Fruit fly (Drosophila melanogaster): ENCODE results near the gene CG15530.

CG15530 gene

DNA sequence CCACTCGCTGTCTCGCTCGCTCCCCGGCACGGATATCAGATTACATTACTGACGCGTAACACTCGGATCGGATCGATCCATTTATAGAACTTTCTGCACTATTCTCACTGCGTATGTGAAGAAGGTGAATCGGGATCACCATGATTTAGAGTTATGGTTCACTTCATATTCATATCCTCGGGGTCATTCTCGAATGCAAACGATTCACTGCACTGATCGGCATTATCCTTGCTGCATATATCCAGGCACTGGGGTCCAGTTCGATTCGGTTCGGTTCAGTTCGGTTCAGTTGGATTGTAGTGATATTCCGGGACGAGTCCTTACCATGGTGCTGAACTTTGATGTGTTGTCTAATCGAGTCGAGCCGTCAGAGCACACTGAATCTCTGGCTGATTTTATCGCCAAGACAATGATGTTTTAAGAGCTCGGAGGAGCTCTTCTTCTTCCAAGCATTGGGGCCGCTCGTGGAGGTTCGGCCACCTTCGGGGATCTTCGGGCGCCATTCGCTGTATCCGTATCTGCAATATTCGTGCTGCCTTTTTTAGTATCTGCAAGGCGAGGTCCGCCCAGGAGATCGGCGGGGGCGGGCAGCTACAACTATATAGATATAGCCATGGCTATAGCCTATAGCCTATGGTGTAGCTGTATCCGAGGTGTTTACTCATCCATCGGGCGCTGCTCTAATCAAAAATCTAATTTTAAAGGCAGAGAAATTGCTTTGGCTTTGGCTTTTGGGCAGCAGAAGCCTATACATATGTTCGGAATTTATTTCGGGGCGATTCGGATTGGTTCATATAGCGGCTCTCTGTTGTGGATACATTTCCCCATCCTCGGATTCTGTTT is 3.3 kb upstream of the CG15530 start, which contains the start of gene Mlc2:
Gene Mlc2 (minus strand): TSS at position 392 of the 843 bp plus-strand sequence.
- TF ChIP-seq CG8478 (optimal IDR thresholded peaks at IDR 0.05) (no peak), CTCF (optimal IDR thresholded peaks at IDR 0.05) (no peak)

DNA sequence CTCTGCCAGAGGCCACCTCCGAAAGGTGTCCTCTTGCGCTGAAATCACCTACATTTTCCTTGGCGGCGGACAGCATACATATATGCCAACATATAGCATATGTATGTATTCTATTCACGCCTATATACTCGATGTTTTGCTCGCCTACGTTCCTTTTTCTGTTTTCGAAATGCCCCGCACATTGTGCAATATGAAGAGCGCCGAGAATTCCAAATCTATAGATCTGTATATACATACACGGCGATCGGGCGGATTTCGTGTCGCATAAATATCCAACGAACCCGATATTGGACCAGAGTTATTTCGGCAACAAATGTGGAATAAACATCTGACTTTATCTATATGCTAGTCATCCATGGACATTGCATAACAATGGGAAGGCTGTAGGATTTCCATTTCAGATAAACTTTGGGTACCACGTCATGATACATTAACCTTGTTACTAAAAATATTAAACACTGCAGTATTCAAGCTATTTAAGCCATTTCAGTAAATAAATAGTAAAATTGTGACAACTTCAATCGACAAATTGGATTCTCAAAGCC is 2.6 kb upstream of the CG15530 start:
- TF ChIP-seq CTCF (optimal IDR thresholded peaks at IDR 0.05) = no peak
- TF ChIP-seq CG8478 (optimal IDR thresholded peaks at IDR 0.05) = no peak

- TF ChIP-seq CTCF (optimal IDR thresholded peaks at IDR 0.05) (no peak), CG8478 (optimal IDR thresholded peaks at IDR 0.05) (no peak)
Observed at dm6 chr3R:30176314-30176713, 1.4 kb upstream of the CG15530 start.

dm6 chr3R:30179934-30180333 is 2.3 kb downstream of the CG15530 start, which contains the start of gene Bet5:
Gene Bet5 (plus strand): TSS chr3R:30180232.
- TF ChIP-seq CG8478 (optimal IDR thresholded peaks at IDR 0.05) (no peak), CTCF (optimal IDR thresholded peaks at IDR 0.05) (no peak)

- TF ChIP-seq CTCF (optimal IDR thresholded peaks at IDR 0.05) = no peak
- TF ChIP-seq CG8478 (optimal IDR thresholded peaks at IDR 0.05) = no peak
Observed at dm6 chr3R:30183872-30184271, 6.2 kb downstream of the CG15530 start.

- no peak for TF ChIP-seq CG8478 (optimal IDR thresholded peaks at IDR 0.05)
- no peak for TF ChIP-seq CTCF (optimal IDR thresholded peaks at IDR 0.05)
Observed at dm6 chr3R:30189398-30189797, 11.7 kb downstream of the CG15530 start.

- no peak for TF ChIP-seq CTCF (optimal IDR thresholded peaks at IDR 0.05)
- TF ChIP-seq CG8478 (optimal IDR thresholded peaks at IDR 0.05) = no peak
Observed at dm6 chr3R:30189836-30190235, 12.2 kb downstream of the CG15530 start.

DNA sequence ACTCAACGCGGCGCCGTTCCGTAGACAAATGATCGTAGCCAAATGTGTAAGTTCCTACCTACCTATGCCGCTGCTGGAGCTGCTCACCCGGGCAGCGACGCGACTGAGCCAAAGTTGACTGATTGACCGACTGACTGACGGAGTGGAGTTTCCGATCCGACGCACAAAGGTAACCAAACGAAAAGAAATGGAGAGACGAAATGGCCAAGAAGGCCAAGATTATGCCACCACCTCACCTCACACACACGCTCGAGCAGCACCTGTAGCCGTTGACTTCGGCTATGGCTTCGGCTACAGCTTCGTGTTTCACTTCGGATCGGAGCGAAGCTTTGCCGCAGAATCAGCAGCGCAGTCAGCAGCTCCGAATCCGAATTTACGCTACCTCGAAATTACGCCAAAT is 13.4 kb downstream of the CG15530 start, which contains the start of gene CG9747:
Gene CG9747 (minus strand): TSS at position 206 of the 400 bp plus-strand sequence.
- TF ChIP-seq CG8478 (optimal IDR thresholded peaks at IDR 0.05) (no peak), CTCF (optimal IDR thresholded peaks at IDR 0.05) (no peak)

DNA sequence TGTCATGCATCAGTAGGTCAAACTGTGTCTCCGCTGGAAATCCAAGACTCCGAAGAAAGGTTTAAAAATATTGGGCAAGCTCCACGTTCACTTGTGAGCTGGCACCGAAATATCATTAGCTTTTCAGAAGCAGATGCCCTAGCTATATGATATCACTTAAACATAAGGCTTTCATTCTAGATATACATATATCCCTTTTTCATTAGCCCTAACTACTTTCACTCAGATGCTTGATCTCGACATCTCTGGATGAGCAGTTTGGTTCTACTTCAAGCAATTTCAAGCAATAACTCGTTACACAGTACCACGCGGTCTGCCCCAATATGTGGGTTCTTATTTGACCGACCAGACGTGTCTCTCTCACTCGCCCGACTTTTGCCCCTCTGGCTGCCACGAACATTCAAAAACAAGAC is 13.8 kb downstream of the CG15530 start:
- TF ChIP-seq CG8478 (optimal IDR thresholded peaks at IDR 0.05) = no peak
- TF ChIP-seq CTCF (optimal IDR thresholded peaks at IDR 0.05) = no peak

dm6 chr3R:30193826-30194225 is 16.1 kb downstream of the CG15530 start:
- no peak for TF ChIP-seq CG8478 (optimal IDR thresholded peaks at IDR 0.05)

dm6 chr3R:30195606-30196049 is 18.0 kb downstream of the CG15530 start:
- TF ChIP-seq CTCF (optimal IDR thresholded peaks at IDR 0.05) (peak; percentile 17 to 19), CG8478 (optimal IDR thresholded peaks at IDR 0.05) (no peak)

dm6 chr3R:30196128-30196527 is 18.5 kb downstream of the CG15530 start, which contains the start of gene CG15531:
Gene CG15531 (minus strand): TSS chr3R:30196228.
- TF ChIP-seq CTCF (optimal IDR thresholded peaks at IDR 0.05) (no peak), CG8478 (optimal IDR thresholded peaks at IDR 0.05) (no peak)

DNA sequence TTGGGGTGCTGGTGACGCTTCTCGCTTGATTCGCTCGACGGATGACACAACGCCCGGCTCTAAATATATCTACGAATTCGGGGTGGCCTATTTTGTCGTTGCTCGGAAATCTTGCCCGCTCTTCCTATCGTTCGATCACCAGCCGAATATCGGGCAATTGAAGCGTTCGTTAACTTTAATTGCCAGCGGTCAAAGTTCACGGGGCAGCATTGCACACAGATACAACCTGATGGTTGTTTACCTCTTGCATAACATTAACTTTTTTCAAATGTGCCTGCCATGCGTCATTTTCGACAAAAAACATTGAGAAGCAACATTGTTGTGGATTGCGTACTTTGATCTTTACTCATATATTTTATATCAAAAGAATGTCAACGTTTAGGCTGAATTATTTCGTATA is 20.1 kb downstream of the CG15530 start:
- TF ChIP-seq CTCF (optimal IDR thresholded peaks at IDR 0.05) (no peak), CG8478 (optimal IDR thresholded peaks at IDR 0.05) (no peak)

DNA sequence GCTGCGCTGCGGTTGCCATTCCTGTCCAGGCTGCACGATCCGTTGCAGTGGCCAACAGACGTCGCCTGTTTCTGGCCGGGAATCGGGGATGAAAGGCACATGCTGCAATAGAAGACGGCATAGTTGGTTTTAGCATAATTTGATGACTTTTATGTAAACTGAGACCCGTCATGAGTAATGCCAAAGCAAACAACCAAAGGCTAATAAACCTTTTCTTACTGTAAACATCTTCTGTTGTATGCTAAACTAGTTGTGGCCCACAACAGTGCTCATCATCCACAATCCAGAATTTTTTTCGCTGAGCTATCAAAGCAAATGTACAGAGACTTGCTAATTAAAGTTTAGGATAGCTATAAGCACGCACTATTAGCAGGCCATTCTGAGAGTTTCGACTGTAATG is 21.1 kb downstream of the CG15530 start:
- TF ChIP-seq CTCF (optimal IDR thresholded peaks at IDR 0.05) = no peak

DNA sequence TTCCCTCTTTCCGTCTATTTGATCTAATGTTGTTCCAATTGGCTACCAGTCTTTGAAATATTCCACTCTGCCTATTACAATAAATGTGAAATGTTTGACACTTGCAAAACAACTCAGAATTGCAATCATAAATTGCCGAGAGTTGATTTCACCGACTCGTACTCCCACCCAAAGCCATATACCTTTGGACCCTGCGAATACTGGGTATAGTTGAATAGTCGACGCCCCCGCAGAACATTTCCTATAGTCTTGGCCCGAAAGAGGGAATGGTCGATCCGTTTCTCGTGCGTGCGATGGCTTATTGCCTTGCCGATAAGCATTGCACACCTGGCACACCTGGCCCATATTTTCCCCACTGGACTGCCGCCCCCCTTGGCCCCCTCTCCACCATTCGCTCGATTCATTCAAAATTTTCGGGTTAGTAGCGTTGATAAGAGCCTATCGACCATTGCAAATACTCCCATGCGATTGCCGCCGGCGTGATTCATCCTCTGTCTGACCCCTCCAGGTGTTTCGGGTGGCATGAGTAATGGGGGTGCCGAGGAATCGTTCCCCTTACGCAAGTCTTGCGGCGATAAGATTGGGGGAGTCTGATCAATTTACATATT is 22.5 kb downstream of the CG15530 start:
- TF ChIP-seq CTCF (optimal IDR thresholded peaks at IDR 0.05) = no peak
- no peak for TF ChIP-seq CG8478 (optimal IDR thresholded peaks at IDR 0.05)

DNA sequence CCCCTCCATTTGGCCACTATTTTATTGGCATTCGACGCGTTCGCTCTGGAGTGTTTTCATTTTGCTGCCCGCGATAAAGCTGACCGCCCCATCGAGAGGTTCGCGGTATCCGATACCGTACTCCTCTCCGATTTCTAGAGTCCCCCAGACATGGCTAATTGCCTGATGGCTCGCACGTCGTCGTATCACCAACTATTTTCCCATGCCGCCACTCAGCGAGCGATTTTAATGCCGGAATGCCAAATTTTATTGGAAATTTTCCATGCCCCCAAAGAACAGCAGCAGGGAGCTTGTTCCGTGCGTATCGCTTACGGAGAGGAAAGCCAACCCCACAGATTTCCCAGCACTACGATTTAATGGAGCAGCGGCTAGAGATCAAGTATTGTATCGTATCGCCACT is 23.4 kb downstream of the CG15530 start:
- TF ChIP-seq CG8478 (optimal IDR thresholded peaks at IDR 0.05) (no peak), CTCF (optimal IDR thresholded peaks at IDR 0.05) (no peak)

Data from S2 (cell line).